Fruit fly (Drosophila melanogaster): ENCODE data around the gene trc.

The trc gene

dm6 chr3L:19793438-19793998 is 40.6 kb downstream of the trc start, which contains the start of the genes CG42637, Gyc76C and SREBP (continued):
- TF ChIP-seq Hmx (GFP tag; optimal IDR thresholded peaks at IDR 0.05) (no peak), lab (GFP tag; optimal IDR thresholded peaks at IDR 0.05) (peak; percentile 40), twi (tag; optimal IDR thresholded peaks at IDR 0.05) (no peak), Hr78 (GFP tag; optimal IDR thresholded peaks at IDR 0.05) (no peak), sug (tag; optimal IDR thresholded peaks at IDR 0.05) (peak; percentile 34), Opbp (GFP tag; IDR thresholded peaks at IDR 0.05; ENCODE audit: partially characterized antibody) (peak; percentile 69), B-H1 (GFP tag; IDR thresholded peaks at IDR 0.05) (no peak), slbo (GFP tag; IDR thresholded peaks at IDR 0.05) (no peak), CG15601 (tag; optimal IDR thresholded peaks at IDR 0.05) (peak; percentile 57), CG4282 (GFP tag; optimal IDR thresholded peaks at IDR 0.05) (no peak), ERR (GFP tag; optimal IDR thresholded peaks at IDR 0.05) (no peak), nom (GFP tag; optimal IDR thresholded peaks at IDR 0.05) (no peak), klu (GFP tag; IDR thresholded peaks at IDR 0.05) (no peak), Sox100B (GFP tag; optimal IDR thresholded peaks at IDR 0.05) (no peak), CG30431 (GFP tag; optimal IDR thresholded peaks at IDR 0.05) (no peak), CG34422 (GFP tag; IDR thresholded peaks at IDR 0.05) (no peak), row (GFP tag; IDR thresholded peaks at IDR 0.05) (peak; percentile 43; the same call in 2 of the 3 replicates), seq (GFP tag; IDR thresholded peaks at IDR 0.05) (no peak; the same call in 1 of the 2 replicates), kay (GFP tag; optimal IDR thresholded peaks at IDR 0.05) (no peak), gsb (GFP tag; IDR thresholded peaks at IDR 0.05) (no peak), Hr39 (optimal IDR thresholded peaks at IDR 0.05) (no peak), Trl (optimal IDR thresholded peaks at IDR 0.05) (peak; percentile 63 to 66), Trl (GFP tag; optimal IDR thresholded peaks at IDR 0.05) (no peak), CG18764 (GFP tag; optimal IDR thresholded peaks at IDR 0.05) (no peak), pzg (GFP tag; optimal IDR thresholded peaks at IDR 0.05) (peak; percentile 93), CG4707 (GFP tag; optimal IDR thresholded peaks at IDR 0.05) (no peak), ci (GFP tag; IDR thresholded peaks at IDR 0.05) (no peak; the same call in 1 of the 3 replicates), Doc2 (GFP tag; IDR thresholded peaks at IDR 0.05) (no peak), jigr1 (GFP tag; IDR thresholded peaks at IDR 0.05) (no peak), CG5180 (GFP tag; optimal IDR thresholded peaks at IDR 0.05) (no peak), NFAT (GFP tag; IDR thresholded peaks at IDR 0.05) (no peak), rib (GFP tag; IDR thresholded peaks at IDR 0.05) (no peak), CG12769 (tag; optimal IDR thresholded peaks at IDR 0.05) (no peak), CG14667 (GFP tag; IDR thresholded peaks at IDR 0.05) (no peak), MESR4 (GFP tag; optimal IDR thresholded peaks at IDR 0.05) (no peak), CG33557 (GFP tag; optimal IDR thresholded peaks at IDR 0.05) (no peak), gt (GFP tag; IDR thresholded peaks at IDR 0.05) (no peak), CG9437 (GFP tag; optimal IDR thresholded peaks at IDR 0.05) (no peak), chm (GFP tag; IDR thresholded peaks at IDR 0.05) (peak; percentile 81), Fer1 (GFP tag; optimal IDR thresholded peaks at IDR 0.05) (no peak), CG1529 (GFP tag; optimal IDR thresholded peaks at IDR 0.05) (no peak), CG11093 (GFP tag; IDR thresholded peaks at IDR 0.05) (no peak), CG4424 (GFP tag; optimal IDR thresholded peaks at IDR 0.05) (peak; percentile 2), H15 (GFP tag; IDR thresholded peaks at IDR 0.05) (no peak), scrt (GFP tag; optimal IDR thresholded peaks at IDR 0.05) (no peak), tup (GFP tag; optimal IDR thresholded peaks at IDR 0.05) (no peak), CG7786 (GFP tag; optimal IDR thresholded peaks at IDR 0.05) (no peak), Nf-YC (tag; optimal IDR thresholded peaks at IDR 0.05) (peak; percentile 93), GATAe (GFP tag; conservative IDR thresholded peaks at IDR 0.05) (no peak), z (GFP tag; IDR thresholded peaks at IDR 0.05) (no peak), CG18599 (GFP tag; optimal IDR thresholded peaks at IDR 0.05) (no peak), Drgx (GFP tag; IDR thresholded peaks at IDR 0.05) (peak; percentile 9; the same call in 1 of the 2 replicates)
